Worm (Caenorhabditis elegans): ENCODE data around the gene sde-2.

The sde-2 gene

DNA sequence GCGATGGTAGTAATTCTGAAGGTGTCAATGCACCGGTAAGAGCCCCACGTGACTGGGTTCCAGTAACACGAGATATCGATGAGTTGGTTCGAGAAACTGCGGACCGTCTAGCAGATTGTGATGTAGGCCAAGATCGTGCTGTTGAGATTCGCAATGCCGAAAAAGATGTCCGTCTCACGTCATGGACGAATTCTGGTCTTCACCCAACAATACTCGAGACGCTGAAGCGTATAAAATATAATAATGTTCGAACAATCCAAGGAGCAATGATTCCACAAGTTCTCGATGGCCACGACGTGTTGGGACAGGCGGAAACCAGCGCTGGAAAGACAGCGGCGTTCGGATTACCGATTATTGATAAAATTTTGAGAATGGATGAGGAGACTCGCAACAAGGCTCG is 39.1 kb downstream of the sde-2 start:
- TF ChIP-seq zip-5 (tag; optimal IDR thresholded peaks at IDR 0.05) (no peak), elt-4 (tag; optimal IDR thresholded peaks at IDR 0.05) (no peak), rnt-1 (tag; optimal IDR thresholded peaks at IDR 0.05) (no peak), nfya-1 (tag; optimal IDR thresholded peaks at IDR 0.05) (no peak), madf-2 (tag; optimal IDR thresholded peaks at IDR 0.05) (no peak), syd-9 (tag; optimal IDR thresholded peaks at IDR 0.05) (no peak), hlh-15 (tag; optimal IDR thresholded peaks at IDR 0.05) (no peak), npax-4 (tag; optimal IDR thresholded peaks at IDR 0.05) (no peak), ceh-45 (GFP tag; IDR thresholded peaks at IDR 0.05) (no peak), nhr-11 (tag; optimal IDR thresholded peaks at IDR 0.05) (no peak), ceh-48 (tag; optimal IDR thresholded peaks at IDR 0.05) (no peak), ceh-24 (tag; optimal IDR thresholded peaks at IDR 0.05) (no peak), ceh-9 (tag; optimal IDR thresholded peaks at IDR 0.05) (no peak), sox-2 (GFP tag; IDR thresholded peaks at IDR 0.05) (no peak), sdc-2 (tag; optimal IDR thresholded peaks at IDR 0.05) (no peak), ceh-19 (GFP tag; optimal IDR thresholded peaks at IDR 0.05) (no peak)

DNA sequence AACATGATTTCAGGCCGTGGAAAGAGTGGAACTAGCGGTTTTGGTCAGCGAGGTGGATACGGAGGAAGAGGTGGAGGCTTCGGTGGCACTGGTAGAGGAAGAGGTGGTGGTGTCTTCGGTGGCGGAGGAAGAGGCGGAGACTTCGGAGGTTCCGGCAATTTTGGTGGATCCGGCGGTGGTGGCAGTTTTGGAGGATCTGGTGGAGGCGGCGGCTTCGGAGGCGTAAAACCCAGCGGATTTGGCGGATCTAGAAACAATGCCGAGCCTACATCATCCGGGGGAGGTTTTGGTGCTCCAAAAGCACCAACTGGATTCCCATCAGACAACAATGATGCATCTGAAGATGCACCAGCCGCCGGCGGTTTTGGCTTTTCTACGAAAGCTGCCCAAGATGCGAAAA is 41.0 kb downstream of the sde-2 start:
- no peak for TF ChIP-seq elt-4 (tag; optimal IDR thresholded peaks at IDR 0.05)
- TF ChIP-seq odd-2 (tag; optimal IDR thresholded peaks at IDR 0.05), result no peak
- no peak for TF ChIP-seq ceh-6 (GFP tag; optimal IDR thresholded peaks at IDR 0.05)
- TF ChIP-seq hlh-8 (tag; optimal IDR thresholded peaks at IDR 0.05), result no peak
- no peak for TF ChIP-seq ceh-34 (tag; optimal IDR thresholded peaks at IDR 0.05)
- no peak for TF ChIP-seq unc-55 (GFP tag; optimal IDR thresholded peaks at IDR 0.05)
- TF ChIP-seq nhr-11 (tag; optimal IDR thresholded peaks at IDR 0.05), result no peak

DNA sequence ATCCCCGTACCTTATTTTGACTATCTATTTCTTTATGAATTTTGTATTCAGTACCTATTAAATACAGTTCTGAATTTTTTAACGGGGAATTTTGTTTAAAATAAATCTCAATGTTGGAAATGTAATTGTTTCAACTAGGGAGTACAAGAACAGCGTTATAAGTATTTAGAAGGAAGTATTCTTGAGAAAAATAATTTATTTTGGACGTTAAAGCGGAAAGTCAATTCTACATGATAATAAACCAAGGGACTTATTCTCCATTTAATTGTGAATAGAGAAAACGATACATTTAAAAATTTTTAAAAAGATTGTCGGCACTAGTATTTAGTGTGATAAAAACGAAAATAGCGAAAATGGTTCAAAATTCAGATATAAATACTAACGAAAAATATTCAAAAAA is 41.8 kb downstream of the sde-2 start:
- TF ChIP-seq rnt-1 (tag; optimal IDR thresholded peaks at IDR 0.05) (no peak), nhr-232 (tag; optimal IDR thresholded peaks at IDR 0.05) (no peak), pqm-1 (tag; optimal IDR thresholded peaks at IDR 0.05) (no peak), unc-42 (tag; optimal IDR thresholded peaks at IDR 0.05) (no peak), pros-1 (tag; optimal IDR thresholded peaks at IDR 0.05) (no peak), hlh-13 (GFP tag; optimal IDR thresholded peaks at IDR 0.05) (no peak), ceh-19 (GFP tag; optimal IDR thresholded peaks at IDR 0.05) (no peak)

- TF ChIP-seq fkh-6 (tag; optimal IDR thresholded peaks at IDR 0.05), result no peak
- no peak for TF ChIP-seq pha-4 (tag; optimal IDR thresholded peaks at IDR 0.05)
- no peak for TF ChIP-seq odd-2 (tag; optimal IDR thresholded peaks at IDR 0.05)
- no peak for TF ChIP-seq unc-86 (tag; optimal IDR thresholded peaks at IDR 0.05)
- no peak for TF ChIP-seq ceh-19 (GFP tag; optimal IDR thresholded peaks at IDR 0.05)
- TF ChIP-seq elt-2 (tag; optimal IDR thresholded peaks at IDR 0.05), result no peak
- no peak for TF ChIP-seq nhr-11 (tag; optimal IDR thresholded peaks at IDR 0.05)
- no peak for TF ChIP-seq ceh-6 (GFP tag; optimal IDR thresholded peaks at IDR 0.05)
- no peak for TF ChIP-seq pat-9 (tag; optimal IDR thresholded peaks at IDR 0.05)
- no peak for TF ChIP-seq K02D7.2 (tag; optimal IDR thresholded peaks at IDR 0.05)
- no peak for TF ChIP-seq unc-42 (tag; optimal IDR thresholded peaks at IDR 0.05)
- TF ChIP-seq tbx-2 (tag; optimal IDR thresholded peaks at IDR 0.05), result no peak
- TF ChIP-seq ceh-48 (tag; optimal IDR thresholded peaks at IDR 0.05), result no peak
- TF ChIP-seq hlh-8 (tag; optimal IDR thresholded peaks at IDR 0.05), result no peak
- no peak for TF ChIP-seq unc-55 (GFP tag; optimal IDR thresholded peaks at IDR 0.05)
Observed at ce11 chrV:13671911-13672639, 44.7 kb downstream of the sde-2 start, which contains the start of the genes mip-2 and F58G11.4. TSS of gene mip-2 (minus strand) at chrV:13671958. TSS of gene F58G11.4 (plus strand) at chrV:13672589.

DNA sequence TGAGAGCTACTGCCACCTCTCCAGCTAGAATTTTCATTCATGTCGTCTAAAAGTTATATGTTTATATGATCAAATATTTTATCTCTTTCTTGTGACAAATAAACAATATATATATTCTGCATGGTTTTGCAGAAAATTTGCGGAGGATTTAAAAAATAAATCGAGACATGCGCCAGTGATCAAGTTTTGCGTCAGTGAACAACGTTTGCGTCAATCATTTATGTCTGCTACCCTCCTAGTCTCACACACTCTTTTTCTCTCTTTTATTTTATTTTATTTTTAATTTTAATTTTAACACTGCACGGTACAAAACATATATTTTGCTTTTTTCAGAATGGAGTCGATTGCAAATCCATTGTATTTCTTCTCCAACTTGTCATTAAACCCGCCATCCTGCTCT is 51.2 kb downstream of the sde-2 start, which contains the start of the genes tag-65 and ccz-1:
tag-65 (minus strand) TSS at position 46 of the 400 bp plus-strand sequence.
ccz-1 (plus strand) TSS at position 334 of the 400 bp plus-strand sequence.
- TF ChIP-seq zip-5 (tag; optimal IDR thresholded peaks at IDR 0.05) (no peak), ceh-9 (tag; optimal IDR thresholded peaks at IDR 0.05) (no peak), ama-1 (optimal IDR thresholded peaks at IDR 0.05) (no peak), C08G9.2 (tag; optimal IDR thresholded peaks at IDR 0.05) (no peak), unc-55 (GFP tag; optimal IDR thresholded peaks at IDR 0.05) (peak; percentile 84), sox-4 (tag; optimal IDR thresholded peaks at IDR 0.05) (no peak), K09A11.1 (tag; optimal IDR thresholded peaks at IDR 0.05; ENCODE audit: insufficient read depth) (peak; percentile 7), ceh-31 (tag; optimal IDR thresholded peaks at IDR 0.05) (peak; percentile 35), C38D4.7 (GFP tag; optimal IDR thresholded peaks at IDR 0.05) (no peak), hlh-6 (tag; optimal IDR thresholded peaks at IDR 0.05) (no peak), pat-9 (tag; optimal IDR thresholded peaks at IDR 0.05) (peak; percentile 1), K02D7.2 (tag; optimal IDR thresholded peaks at IDR 0.05) (no peak), hlh-13 (GFP tag; optimal IDR thresholded peaks at IDR 0.05) (no peak), pha-2 (tag; optimal IDR thresholded peaks at IDR 0.05) (no peak), gmeb-2 (tag; optimal IDR thresholded peaks at IDR 0.05) (no peak), hlh-8 (tag; optimal IDR thresholded peaks at IDR 0.05) (no peak), sox-2 (GFP tag; IDR thresholded peaks at IDR 0.05) (no peak), pqm-1 (tag; optimal IDR thresholded peaks at IDR 0.05) (no peak), ttx-3 (tag; optimal IDR thresholded peaks at IDR 0.05) (peak; percentile 35), pha-4 (tag; optimal IDR thresholded peaks at IDR 0.05) (no peak)

Data from whole organism, late embryonic.